Fruit fly (Drosophila melanogaster) whole organism, larva: ENCODE results near the gene CG42821.

ENCODE experiments used
- noc ChIP-seq: fragments of 200-800 bp; sonication (Bioruptor generic); optimal IDR thresholded peaks from 3 replicates; lab custom pipeline; 2019; ENCODE audit warnings: missing biosample characterization, mild to moderate bottlenecking, missing genetic modification characterization, moderate library complexity

The CG42821 gene

dm6 chr3R:17412458-17413127 is at the start of gene CG42821:
TSS of gene CG42821 (plus strand) at chr3R:17413077.
- TF ChIP-seq noc (tag; lab: Kevin White, UChicago) = no peak

dm6 chr3R:17366023-17366422 is 46.9 kb upstream of the CG42821 start, which contains the start of gene beat-IIa:
TSS of gene beat-IIa (minus strand) at chr3R:17366119.
- TF ChIP-seq noc (tag; lab: Kevin White, UChicago) = no peak

dm6 chr3R:17371094-17371493 is 41.8 kb upstream of the CG42821 start:
- no peak for TF ChIP-seq noc (tag; lab: Kevin White, UChicago)

- no peak for TF ChIP-seq noc (tag; lab: Kevin White, UChicago)
Measured at dm6 chr3R:17377503-17377902, 35.4 kb upstream of the CG42821 start.

dm6 chr3R:17379051-17379450 is 33.8 kb upstream of the CG42821 start:
- no peak for TF ChIP-seq noc (tag; lab: Kevin White, UChicago)

dm6 chr3R:17379742-17380141 is 33.1 kb upstream of the CG42821 start, which contains the start of gene lute:
TSS of gene lute (plus strand) at chr3R:17379944.
- TF ChIP-seq noc (tag; lab: Kevin White, UChicago) = no peak

dm6 chr3R:17381916-17382315 is 31.0 kb upstream of the CG42821 start:
- TF ChIP-seq noc (tag; lab: Kevin White, UChicago) = no peak

- no peak for TF ChIP-seq noc (tag; lab: Kevin White, UChicago)
Measured at dm6 chr3R:17385329-17386019, 27.4 kb upstream of the CG42821 start.

- peak; percentile 32 for TF ChIP-seq noc (tag; lab: Kevin White, UChicago)
Measured at dm6 chr3R:17386168-17386819, 26.6 kb upstream of the CG42821 start.

- TF ChIP-seq noc (tag; lab: Kevin White, UChicago) = peak; percentile 97
Measured at dm6 chr3R:17391313-17391845, 21.5 kb upstream of the CG42821 start, which contains the start of the genes Brf and sds22. TSS of gene Brf (minus strand) at chr3R:17391337. TSS of gene sds22 (plus strand) at chr3R:17391594.

- TF ChIP-seq noc (tag; lab: Kevin White, UChicago) = peak; percentile 69
Measured at dm6 chr3R:17394318-17395188, 18.3 kb upstream of the CG42821 start, which contains the start of gene CREG. TSS of gene CREG (minus strand) at chr3R:17394640.

dm6 chr3R:17400102-17400501 is 12.8 kb upstream of the CG42821 start:
- TF ChIP-seq noc (tag; lab: Kevin White, UChicago) = no peak

dm6 chr3R:17400675-17401118 is 12.2 kb upstream of the CG42821 start:
- no peak for TF ChIP-seq noc (tag; lab: Kevin White, UChicago)

- TF ChIP-seq noc (tag; lab: Kevin White, UChicago) = no peak
Measured at dm6 chr3R:17401289-17401752, 11.6 kb upstream of the CG42821 start.

dm6 chr3R:17402434-17402833 is 10.4 kb upstream of the CG42821 start, which contains the start of gene Sur-8:
TSS of gene Sur-8 (minus strand) at chr3R:17402515.
- no peak for TF ChIP-seq noc (tag; lab: Kevin White, UChicago)
